Fruit fly (Drosophila melanogaster): ENCODE measurements around the gene CG8578.

CG8578 gene

dm6 chrX:15860479-15860878 is 16.2 kb downstream of the CG8578 start (continued):
- TF ChIP-seq vnd (GFP tag; IDR thresholded peaks at IDR 0.05; ENCODE audit: partially characterized antibody) (0 out of 3 replicates have a peak, but pooled peaks have one; percentile 22), CG2712 (tag; optimal IDR thresholded peaks at IDR 0.05) (no peak), Dref (GFP tag; IDR thresholded peaks at IDR 0.05) (peak; percentile 37; the same call in 1 of the 2 replicates), peb (GFP tag; IDR thresholded peaks at IDR 0.05) (no peak), CG6689 (GFP tag; IDR thresholded peaks at IDR 0.05) (0 out of 2 replicates have a peak, but pooled peaks have one; percentile 23), BtbVII (GFP tag; optimal IDR thresholded peaks at IDR 0.05) (peak; percentile 30), sqz (GFP tag; optimal IDR thresholded peaks at IDR 0.05) (peak; percentile 99), CG34224 (GFP tag; IDR thresholded peaks at IDR 0.05; ENCODE audit: partially characterized antibody) (peak; percentile 6; the same call in 1 of the 3 replicates), bbx (GFP tag; IDR thresholded peaks at IDR 0.05; ENCODE audit: partially characterized antibody) (peak; percentile 31; the same call in 1 of the 2 replicates), rib (GFP tag; IDR thresholded peaks at IDR 0.05) (peak; percentile 53; the same call in 1 of the 2 replicates), disco-r (GFP tag; optimal IDR thresholded peaks at IDR 0.05) (no peak), CG10654 (GFP tag; optimal IDR thresholded peaks at IDR 0.05) (no peak), Adf1 (GFP tag; IDR thresholded peaks at IDR 0.05) (peak; percentile 69), Bdp1 (GFP tag; optimal IDR thresholded peaks at IDR 0.05) (no peak), CkIIα-i1 (GFP tag; IDR thresholded peaks at IDR 0.05) (no peak), sug (tag; optimal IDR thresholded peaks at IDR 0.05) (peak; percentile 44), CG16813 (GFP tag; IDR thresholded peaks at IDR 0.05; ENCODE audit: partially characterized antibody) (0 out of 3 replicates have a peak, but pooled peaks have one; percentile 14), CG17359 (tag; optimal IDR thresholded peaks at IDR 0.05) (peak; percentile 91), Deaf1 (tag; optimal IDR thresholded peaks at IDR 0.05) (peak; percentile 7), CG9215 (GFP tag; IDR thresholded peaks at IDR 0.05) (no peak), GATAe (GFP tag; conservative IDR thresholded peaks at IDR 0.05) (peak; percentile 59), ind (GFP tag; optimal IDR thresholded peaks at IDR 0.05) (no peak), CG15601 (tag; optimal IDR thresholded peaks at IDR 0.05) (no peak), CG14441 (GFP tag; IDR thresholded peaks at IDR 0.05) (peak; percentile 40; the same call in 1 of the 2 replicates), CG11723 (GFP tag; optimal IDR thresholded peaks at IDR 0.05) (no peak), CG16779 (GFP tag; IDR thresholded peaks at IDR 0.05) (no peak), CG31388 (GFP tag; optimal IDR thresholded peaks at IDR 0.05) (no peak), CG3995 (GFP tag; optimal IDR thresholded peaks at IDR 0.05) (no peak), CG8765 (GFP tag; IDR thresholded peaks at IDR 0.05) (0 out of 2 replicates have a peak, but pooled peaks have one; percentile 21)

DNA sequence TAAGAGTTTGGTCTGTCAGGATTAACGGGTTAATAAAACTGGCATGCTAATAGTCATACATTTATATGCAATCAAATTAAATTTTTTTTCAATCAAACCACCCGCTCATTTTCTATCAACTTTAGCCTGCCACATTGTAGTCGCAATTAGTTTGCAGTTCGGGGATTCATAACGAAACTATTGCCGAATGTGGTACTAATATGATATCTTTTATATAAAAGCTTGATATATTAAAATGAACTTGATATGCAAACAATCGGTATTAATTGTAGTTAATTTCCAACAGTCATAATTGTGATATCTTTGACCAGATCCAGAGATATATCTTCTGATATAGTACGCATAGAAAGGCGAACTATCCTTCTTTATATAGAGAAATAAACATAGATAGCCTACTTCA is 21.8 kb downstream of the CG8578 start:
- TF ChIP-seq Med (GFP tag) (peak; percentile 20), crol (GFP tag; IDR thresholded peaks at IDR 0.05) (no peak), sens (GFP tag) (peak; percentile 61), Dbx (GFP tag; IDR thresholded peaks at IDR 0.05) (no peak)

DNA sequence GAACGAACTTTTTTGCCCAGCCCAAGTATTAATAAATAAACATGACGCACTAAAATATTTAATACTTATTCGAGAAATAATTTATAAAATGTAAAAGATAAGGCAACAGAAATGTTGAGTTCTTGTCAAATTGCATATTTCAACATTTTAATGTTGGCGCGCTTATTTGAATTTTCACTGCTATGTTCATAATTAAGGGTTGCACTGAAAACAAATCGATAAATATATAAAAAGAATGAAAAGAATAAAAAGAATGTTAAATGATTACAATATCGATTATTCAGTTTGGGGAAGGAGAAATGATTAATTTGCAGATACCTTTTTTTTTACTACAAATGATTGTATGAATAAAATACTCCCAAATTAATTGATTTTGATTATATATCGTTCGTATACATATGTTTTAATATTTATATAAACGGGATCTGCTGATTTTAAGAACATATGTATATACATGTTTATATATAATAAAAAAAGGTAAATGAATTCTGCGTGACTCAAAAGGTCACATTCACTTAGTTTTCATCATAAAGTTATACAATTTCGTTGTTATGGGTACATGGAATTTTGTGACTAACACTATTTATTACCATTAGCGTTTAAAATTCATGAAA is 22.6 kb downstream of the CG8578 start:
- TF ChIP-seq bab2 (GFP tag; optimal IDR thresholded peaks at IDR 0.05), result no peak
- TF ChIP-seq gt (GFP tag; IDR thresholded peaks at IDR 0.05), result no peak
- TF ChIP-seq Sry-β (GFP tag; optimal IDR thresholded peaks at IDR 0.05), result no peak
- peak; percentile 8; the same call in 1 of the 2 replicates for TF ChIP-seq onecut (GFP tag; IDR thresholded peaks at IDR 0.05)
- TF ChIP-seq ci (GFP tag; IDR thresholded peaks at IDR 0.05), result no peak
- no peak for TF ChIP-seq YL-1 (GFP tag; optimal IDR thresholded peaks at IDR 0.05)
- TF ChIP-seq chif (GFP tag; optimal IDR thresholded peaks at IDR 0.05), result no peak
- TF ChIP-seq CG6683 (GFP tag; optimal IDR thresholded peaks at IDR 0.05), result no peak
- no peak for TF ChIP-seq row (GFP tag; IDR thresholded peaks at IDR 0.05)
- TF ChIP-seq lov (optimal IDR thresholded peaks at IDR 0.05), result no peak
- no peak for TF ChIP-seq lov (GFP tag; IDR thresholded peaks at IDR 0.05)
- TF ChIP-seq btn (GFP tag; optimal IDR thresholded peaks at IDR 0.05), result no peak
- no peak for TF ChIP-seq maf-S (GFP tag; optimal IDR thresholded peaks at IDR 0.05)
- TF ChIP-seq C15 (GFP tag; IDR thresholded peaks at IDR 0.05), result no peak
- no peak for TF ChIP-seq CG12659 (GFP tag; optimal IDR thresholded peaks at IDR 0.05)
- no peak for TF ChIP-seq Neu2 (GFP tag; optimal IDR thresholded peaks at IDR 0.05; ENCODE audit: borderline replicate concordance)
- no peak for TF ChIP-seq zf30C (GFP tag; optimal IDR thresholded peaks at IDR 0.05)
- no peak for TF ChIP-seq pfk (GFP tag; optimal IDR thresholded peaks at IDR 0.05)

Data from whole organism, embryonic.